Comparison of ENCODE assay signal across 3 fruit fly cellular contexts in the genomic region with DNA sequence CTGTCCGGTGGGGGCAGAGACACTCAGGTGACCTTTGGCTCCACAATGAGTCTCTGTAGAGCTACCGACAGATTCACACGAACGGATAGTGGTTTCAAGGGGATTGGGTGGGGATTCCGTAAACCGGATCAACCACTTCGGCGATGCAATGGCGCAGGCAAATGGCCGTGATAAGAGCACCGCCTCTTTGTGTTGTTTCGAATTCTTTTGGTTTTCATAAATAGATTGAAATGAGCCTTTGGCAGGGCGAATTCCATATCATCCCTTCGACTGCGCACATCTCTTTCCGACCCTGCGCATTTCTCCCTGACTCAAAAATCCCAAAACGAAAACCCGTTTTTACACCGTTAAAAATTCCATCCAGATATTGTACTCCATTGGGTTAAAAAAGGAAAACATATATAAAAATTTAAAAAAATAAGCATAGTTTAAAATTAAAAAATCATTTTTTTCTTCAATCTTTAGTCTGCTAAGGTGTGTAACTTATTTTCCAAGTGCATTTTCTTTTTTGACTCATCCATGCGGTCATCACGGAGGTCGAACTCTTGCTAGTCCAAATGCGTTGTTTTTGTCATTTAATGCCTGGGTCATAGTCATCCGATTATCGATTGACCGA.
A peak's percentile ranks its signal among the peaks of the same experiment; 100 is the strongest.
TF ChIP-seq lines count a peak whose summit lies in the region.

No protein-coding gene starts in this region.

- no peak for TF ChIP-seq CTCF in whole organism, embryonic (GFP tag; optimal IDR thresholded peaks at IDR 0.05; lab: Kevin White, UChicago)

TF ChIP-seq in whole organism, embryonic, 481 proteins besides CTCF, POLR2A, EP300 and RAD21 (continues in another document):
- TF ChIP-seq eve (GFP tag; optimal IDR thresholded peaks at IDR 0.05; lab: Kevin White, UChicago) (peak in 1 of 2 experiments; percentile 13), CG5953 (GFP tag; IDR thresholded peaks at IDR 0.05; lab: Robert Waterston, UW) (0 out of 2 replicates have a peak, but pooled peaks have one; percentile 38), bsh (GFP tag; optimal IDR thresholded peaks at IDR 0.05; lab: Kevin White, UChicago) (peak in 1 of 2 experiments; percentile 77), Mes4 (GFP tag; optimal IDR thresholded peaks at IDR 0.05; lab: Kevin White, UChicago) (no peak), CG4404 (GFP tag; IDR thresholded peaks at IDR 0.05; lab: Robert Waterston, UW) (no peak), CG7839 (tag; optimal IDR thresholded peaks at IDR 0.05; lab: Kevin White, UChicago) (peak; percentile 65), Nf-YA (GFP tag; IDR thresholded peaks at IDR 0.05; lab: Robert Waterston, UW) (no peak), sr (GFP tag; IDR thresholded peaks at IDR 0.05; lab: Robert Waterston, UW) (no peak), CG16779 (GFP tag; IDR thresholded peaks at IDR 0.05; lab: Robert Waterston, UW) (no peak), D19A (tag; optimal IDR thresholded peaks at IDR 0.05; lab: Kevin White, UChicago) (peak; percentile 61), CG12155 (GFP tag; optimal IDR thresholded peaks at IDR 0.05; lab: Kevin White, UChicago) (peak; percentile 31), twi (tag; optimal IDR thresholded peaks at IDR 0.05; lab: Kevin White, UChicago) (peak; percentile 24), CG14014 (GFP tag; IDR thresholded peaks at IDR 0.05; lab: Robert Waterston, UW) (peak; percentile 55), fd96Cb (tag; optimal IDR thresholded peaks at IDR 0.05; lab: Kevin White, UChicago) (peak; percentile 61), jing (GFP tag; optimal IDR thresholded peaks at IDR 0.05; lab: Kevin White, UChicago) (peak; percentile 8), Spps (tag; optimal IDR thresholded peaks at IDR 0.05; lab: Kevin White, UChicago) (peak; percentile 52), cwo (GFP tag; optimal IDR thresholded peaks at IDR 0.05; lab: Kevin White, UChicago) (peak; percentile 20), ash1 (GFP tag; optimal IDR thresholded peaks at IDR 0.05; lab: Kevin White, UChicago) (no peak), HHEX (GFP tag; optimal IDR thresholded peaks at IDR 0.05; lab: Kevin White, UChicago) (no peak), CG5180 (GFP tag; optimal IDR thresholded peaks at IDR 0.05; lab: Kevin White, UChicago) (peak; percentile 3), ase (GFP tag; IDR thresholded peaks at IDR 0.05; lab: Robert Waterston, UW) (0 out of 3 replicates have a peak, but pooled peaks have one; percentile 32), Opbp (GFP tag; IDR thresholded peaks at IDR 0.05; lab: Robert Waterston, UW; ENCODE audit: partially characterized antibody) (no peak), Atf3 (GFP tag; optimal IDR thresholded peaks at IDR 0.05; lab: Kevin White, UChicago) (no peak), Rfx (GFP tag; IDR thresholded peaks at IDR 0.05; lab: Robert Waterston, UW) (peak; percentile 33; the same call in 1 of the 2 replicates), CG8924 (tag; optimal IDR thresholded peaks at IDR 0.05; lab: Kevin White, UChicago) (peak; percentile 73), ap (GFP tag; IDR thresholded peaks at IDR 0.05; lab: Robert Waterston, UW) (peak; percentile 36; the same call in 1 of the 2 replicates), CoRest (tag; optimal IDR thresholded peaks at IDR 0.05; lab: Kevin White, UChicago) (peak; percentile 62)

TF ChIP-seq in whole organism, prepupa, 60 proteins besides CTCF, POLR2A, EP300 and RAD21:
- TF ChIP-seq svp (GFP tag; lab: Kevin White, UChicago) = peak; percentile 51
- TF ChIP-seq Hr39 (GFP tag; optimal IDR thresholded peaks at IDR 0.05; lab: Kevin White, UChicago) = no peak
- TF ChIP-seq Eip78C (GFP tag; lab: Kevin White, UChicago) = peak; percentile 55
- no peak for TF ChIP-seq CG8632 (GFP tag; optimal IDR thresholded peaks at IDR 0.05; lab: Kevin White, UChicago)
- TF ChIP-seq pdm3 (GFP tag; optimal IDR thresholded peaks at IDR 0.05; lab: Kevin White, UChicago) = no peak

TF ChIP-seq in whole organism, pupa, 21 proteins besides CTCF, POLR2A, EP300 and RAD21:
- TF ChIP-seq fd96Ca (GFP tag; IDR thresholded peaks at IDR 0.05; lab: Robert Waterston, UW) (no peak), CG8159 (tag; optimal IDR thresholded peaks at IDR 0.05; lab: Kevin White, UChicago) (peak; percentile 4), Snoo (tag; optimal IDR thresholded peaks at IDR 0.05; lab: Kevin White, UChicago) (no peak), CG10348 (GFP tag; IDR thresholded peaks at IDR 0.05; lab: Robert Waterston, UW) (no peak), Pif1B (GFP tag; optimal IDR thresholded peaks at IDR 0.05; lab: Kevin White, UChicago) (no peak), CG4496 (GFP tag; IDR thresholded peaks at IDR 0.05; lab: Robert Waterston, UW) (no peak), D1 (tag; optimal IDR thresholded peaks at IDR 0.05; lab: Kevin White, UChicago) (no peak)

Comparison
In these comparisons a context has a peak if more than half of its experiments do, and no peak if none do; other contexts are left out.
1. Of the 7 proteins assayed by ChIP-seq in both whole organism, embryonic and whole organism, prepupa: peak only in whole organism, embryonic: Blimp-1 and Sox102F; only in whole organism, prepupa: none; in both: none; in neither: 5.